Fruit fly (Drosophila melanogaster) whole organism, embryonic: ENCODE measurements around the gene gammaCOP.

Experiments used
- CG31388 ChIP-seq: fragments of 200-800 bp; sonication (Bioruptor generic); optimal IDR thresholded peaks from 2 replicates; lab custom pipeline; 2016; ENCODE audit warnings: missing biosample characterization, missing genetic modification characterization
- CG6254 ChIP-seq: fragments of 200-800 bp; sonication (Bioruptor generic); optimal IDR thresholded peaks from 3 replicates; lab custom pipeline; 2017; ENCODE audit warnings: mild to moderate bottlenecking, missing biosample characterization, missing genetic modification reagents, missing genetic modification characterization
- NK7.1 ChIP-seq: fragments of 200-800 bp; sonication (Bioruptor generic); optimal IDR thresholded peaks from 3 replicates; lab custom pipeline; 2016; ENCODE audit warnings: missing biosample characterization, missing genetic modification characterization
- bbx ChIP-seq: fragments of 200-800 bp; sonication (Bioruptor generic); IDR thresholded peaks from 2 replicates; pipeline ENCODE4 v1.3.6; 2022; ENCODE audit warnings: missing biosample characterization, missing genetic modification characterization; ENCODE audit not compliant: partially characterized antibody
- bsh ChIP-seq, 2 experiments: fragments of 200-800 bp; sonication (Bioruptor generic); optimal IDR thresholded peaks; 2 replicates each; lab custom pipeline; 2017 to 2018; ENCODE audit warnings: mild to moderate bottlenecking in 2 of 2, missing biosample characterization in 2 of 2, missing genetic modification characterization in 2 of 2, moderate library complexity in 1 of 2
- fru ChIP-seq: fragments of >200 bp; optimal IDR thresholded peaks from 2 replicates; lab custom pipeline; 2017
- insv ChIP-seq, 2 experiments: fragments of 200-800 bp; sonication (Bioruptor generic); optimal IDR thresholded peaks; 3 replicates each; lab custom pipeline; 2016 to 2018; ENCODE audit warnings: missing biosample characterization in 2 of 2, missing genetic modification characterization in 2 of 2
- row ChIP-seq: fragments of 200-800 bp; sonication (Bioruptor generic); IDR thresholded peaks from 3 replicates; pipeline ENCODE4 v1.3.6; 2022; ENCODE audit warnings: missing biosample characterization, missing genetic modification characterization
- salm ChIP-seq: fragments of 200-800 bp; sonication (Bioruptor generic); optimal IDR thresholded peaks from 2 replicates; lab custom pipeline; 2018; ENCODE audit warnings: missing biosample characterization, mild to moderate bottlenecking, missing genetic modification characterization
- tna ChIP-seq: fragments of 200-800 bp; sonication (Bioruptor generic); IDR thresholded peaks from 2 replicates; pipeline ENCODE4 v1.3.6; 2022; ENCODE audit warnings: missing biosample characterization, missing genetic modification characterization; ENCODE audit not compliant: partially characterized antibody
- usp ChIP-seq: fragments of >200 bp; optimal IDR thresholded peaks from 2 replicates; lab custom pipeline; 2017; ENCODE audit warnings: missing biosample characterization, missing genetic modification characterization

dm6 chr3R:31599538-31600313 is 27.8 kb downstream of the gammaCOP start:
- TF ChIP-seq bsh (GFP tag; optimal IDR thresholded peaks at IDR 0.05; lab: Kevin White, UChicago) (no peak), row (no peak), tna (GFP tag; lab: Robert Waterston, UW) (no peak), salm (tag; lab: Kevin White, UChicago) (no peak), NK7.1 (GFP tag; lab: Kevin White, UChicago) (no peak), insv (GFP tag; optimal IDR thresholded peaks at IDR 0.05; lab: Kevin White, UChicago) (no peak), bbx (GFP tag; lab: Robert Waterston, UW) (no peak), CG31388 (GFP tag; lab: Kevin White, UChicago) (no peak), fru (no peak), usp (GFP tag; lab: Kevin White, UChicago) (no peak), CG6254 (no peak)
